Worm (Caenorhabditis elegans) whole organism, L2 larva: ENCODE measurements around the gene srj-29.

Source experiments
- aly-2 ChIP-seq: fragments of 150-350 bp; optimal IDR thresholded peaks from 2 replicates; lab custom pipeline; 2014; ENCODE audit warnings: missing biosample characterization, missing genetic modification characterization
- ama-1 ChIP-seq: fragments of 150-350 bp; optimal IDR thresholded peaks from 2 replicates; lab custom pipeline; 2018; ENCODE audit warnings: inconsistent platforms
- egl-27 ChIP-seq: sonication (generic microtip); optimal IDR thresholded peaks from 3 replicates; lab custom pipeline; 2017; ENCODE audit warnings: missing biosample characterization, missing genetic modification reagents, missing genetic modification characterization
- elt-1 ChIP-seq: fragments of 150-350 bp; optimal IDR thresholded peaks from 2 replicates; lab custom pipeline; 2014; ENCODE audit warnings: missing biosample characterization, missing genetic modification characterization
- fos-1 ChIP-seq: fragments of 150-350 bp; optimal IDR thresholded peaks from 2 replicates; lab custom pipeline; 2014; ENCODE audit warnings: missing biosample characterization, missing genetic modification characterization
- lin-11 ChIP-seq: fragments of 150-350 bp; sonication (generic microtip); optimal IDR thresholded peaks from 2 replicates; lab custom pipeline; 2014; ENCODE audit warnings: missing biosample characterization, missing genetic modification characterization, inconsistent platforms, mixed read lengths
- lsy-2 ChIP-seq, 2 experiments: fragments of 150-350 bp in 1 of 2; sonication (generic microtip) in 1 of 2; optimal IDR thresholded peaks; 2 replicates each; lab custom pipeline; 2014 to 2017; ENCODE audit warnings: missing biosample characterization in 2 of 2, missing genetic modification characterization in 2 of 2
- mab-5 ChIP-seq: fragments of 150-350 bp; optimal IDR thresholded peaks from 2 replicates; lab custom pipeline; 2014; ENCODE audit warnings: missing biosample characterization, missing genetic modification characterization
- mdl-1 ChIP-seq, 2 experiments: fragments of 150-350 bp in 1 of 2; sonication (generic microtip) in 1 of 2; optimal IDR thresholded peaks; 2 replicates each; lab custom pipeline; 2017; ENCODE audit warnings: missing biosample characterization in 2 of 2, missing genetic modification characterization in 2 of 2
- nhr-129 ChIP-seq: fragments of 150-350 bp; optimal IDR thresholded peaks from 2 replicates; lab custom pipeline; 2014; ENCODE audit warnings: missing biosample characterization, missing genetic modification characterization
- unc-62 ChIP-seq: fragments of 150-350 bp; optimal IDR thresholded peaks from 2 replicates; lab custom pipeline; 2014; ENCODE audit warnings: missing biosample characterization, missing genetic modification reagents, missing genetic modification characterization

DNA sequence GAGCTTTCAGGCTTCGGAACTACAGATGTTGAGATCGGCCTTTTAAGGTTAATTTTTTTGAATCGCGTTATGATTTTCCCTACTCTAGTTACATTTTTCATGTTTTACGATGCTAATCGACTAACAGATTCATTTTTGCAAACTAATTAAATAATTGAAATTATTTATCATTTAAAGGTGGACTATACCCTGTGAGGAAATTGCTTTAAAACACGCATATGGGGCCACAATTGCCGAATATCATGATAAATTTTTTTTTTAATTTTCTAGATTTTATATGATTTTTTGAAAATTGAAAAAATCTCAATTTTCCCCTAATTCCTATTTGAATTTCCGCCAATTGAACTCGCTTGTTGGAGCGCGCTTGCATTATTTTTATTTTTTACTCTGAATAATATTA is 13.5 kb upstream of the srj-29 start, which contains the start of gene fbxa-100:
- no peak for TF ChIP-seq egl-27
- no peak for TF ChIP-seq lin-11 (tag; lab: Kevin White, UChicago)
- TF ChIP-seq nhr-129 (tag; lab: Kevin White, UChicago), result no peak
- TF ChIP-seq elt-1 (tag; lab: Kevin White, UChicago), result no peak
- no peak for TF ChIP-seq aly-2
- no peak for TF ChIP-seq mab-5 (tag; lab: Kevin White, UChicago)
- no peak for TF ChIP-seq fos-1 (tag; lab: Kevin White, UChicago)
- no peak for TF ChIP-seq unc-62 (GFP tag; lab: Kevin White, UChicago)
- no peak for TF ChIP-seq mdl-1 (tag; optimal IDR thresholded peaks at IDR 0.05; lab: Kevin White, UChicago)
- TF ChIP-seq lsy-2 (tag; optimal IDR thresholded peaks at IDR 0.05; lab: Kevin White, UChicago), result no peak
- no peak for TF ChIP-seq ama-1 (lab: Kevin White, UChicago)
